Worm (Caenorhabditis elegans): ENCODE measurements around the gene ceph-41.
A peak's percentile ranks its signal among the peaks of the same experiment; 100 is the strongest.

Gene ceph-41

DNA sequence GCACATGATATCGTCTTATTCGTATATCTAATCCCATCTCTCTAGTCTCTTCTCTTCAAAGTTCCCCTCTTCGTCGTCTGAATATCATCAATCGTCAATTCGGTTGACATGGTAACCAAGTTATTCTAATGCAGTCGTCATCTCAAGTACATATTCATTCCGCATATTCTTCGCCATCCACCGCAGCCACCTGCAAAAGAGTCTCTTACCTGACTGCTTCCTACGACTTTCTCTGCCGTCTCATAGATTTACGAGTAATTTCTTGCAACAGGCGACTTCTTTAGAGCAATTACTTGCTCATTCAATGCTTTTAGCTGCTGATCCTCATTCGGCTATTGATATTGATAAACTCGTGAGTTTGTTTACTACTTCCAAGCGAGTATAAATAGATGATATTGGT, 428 bp downstream of the ceph-41 start:
- no peak for TF ChIP-seq unc-120 (tag; optimal IDR thresholded peaks at IDR 0.05; ENCODE audit: poor library complexity, severe bottlenecking)
- no peak for TF ChIP-seq ceh-83 (GFP tag; optimal IDR thresholded peaks at IDR 0.05)
- TF ChIP-seq sptf-1 (tag; optimal IDR thresholded peaks at IDR 0.05), result no peak
- no peak for TF ChIP-seq blmp-1 (tag; optimal IDR thresholded peaks at IDR 0.05)
- no peak for TF ChIP-seq ces-1 (GFP tag; optimal IDR thresholded peaks at IDR 0.05)
- no peak for TF ChIP-seq ham-2 (GFP tag; optimal IDR thresholded peaks at IDR 0.05)
- no peak for TF ChIP-seq unc-39 (tag; optimal IDR thresholded peaks at IDR 0.05)

DNA sequence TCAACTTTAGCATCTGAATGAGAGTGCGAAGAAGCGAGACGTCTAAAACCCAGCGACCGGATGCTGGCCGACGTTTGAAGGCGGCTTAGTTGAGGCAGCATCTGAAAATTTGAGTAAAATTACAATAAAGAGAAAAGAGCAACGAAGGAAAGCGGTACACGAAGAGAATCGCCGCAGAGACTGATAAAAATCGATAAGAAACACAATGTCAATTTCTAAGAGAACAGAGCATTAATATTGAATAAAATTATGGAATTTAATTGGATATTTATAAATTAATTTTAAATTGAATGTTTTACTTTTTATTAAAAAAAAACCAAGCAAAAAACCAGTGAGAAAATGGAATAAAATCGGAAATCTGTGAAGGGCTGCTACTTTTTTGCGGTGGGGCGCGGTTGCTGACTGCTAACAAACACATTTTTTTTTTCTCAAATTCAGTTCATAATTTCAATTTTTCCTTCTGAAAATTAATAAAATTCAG, 3.2 kb downstream of the ceph-41 start, which contains the start of the genes ndub-11 and moc-3:
ndub-11 (minus strand) TSS at position 101 of the 481 bp plus-strand sequence.
moc-3 (plus strand) TSS at position 431 of the 481 bp plus-strand sequence.
- no peak for TF ChIP-seq ceh-43 (GFP tag; optimal IDR thresholded peaks at IDR 0.05)
- TF ChIP-seq bed-3 (GFP tag; optimal IDR thresholded peaks at IDR 0.05), result no peak
- TF ChIP-seq mab-5 (tag; optimal IDR thresholded peaks at IDR 0.05), result no peak
- TF ChIP-seq ceh-83 (GFP tag; optimal IDR thresholded peaks at IDR 0.05), result no peak
- TF ChIP-seq nhr-2 (tag; optimal IDR thresholded peaks at IDR 0.05), result no peak
- no peak for TF ChIP-seq unc-62 (GFP tag; optimal IDR thresholded peaks at IDR 0.05)
- no peak for TF ChIP-seq M03D4.4 (tag; optimal IDR thresholded peaks at IDR 0.05)
- TF ChIP-seq ztf-11 (tag; optimal IDR thresholded peaks at IDR 0.05), result no peak
- TF ChIP-seq lin-13 (tag; optimal IDR thresholded peaks at IDR 0.05), result no peak
- TF ChIP-seq nhr-28 (tag; optimal IDR thresholded peaks at IDR 0.05), result no peak

- TF ChIP-seq lin-13 (tag; optimal IDR thresholded peaks at IDR 0.05) (no peak), lsy-2 (tag; optimal IDR thresholded peaks at IDR 0.05) (no peak), ztf-11 (tag; optimal IDR thresholded peaks at IDR 0.05) (no peak), nhr-76 (tag; optimal IDR thresholded peaks at IDR 0.05) (no peak), nhr-12 (tag; optimal IDR thresholded peaks at IDR 0.05) (no peak), tbx-8 (GFP tag; optimal IDR thresholded peaks at IDR 0.05) (no peak), pha-4 (tag; optimal IDR thresholded peaks at IDR 0.05) (peak; percentile 70), flh-1 (GFP tag; optimal IDR thresholded peaks at IDR 0.05) (no peak)
Measured at ce11 chrIV:8133536-8133935, 6.5 kb downstream of the ceph-41 start, which contains the start of gene sph-1. sph-1 (minus strand) TSS chrIV:8133558.

DNA sequence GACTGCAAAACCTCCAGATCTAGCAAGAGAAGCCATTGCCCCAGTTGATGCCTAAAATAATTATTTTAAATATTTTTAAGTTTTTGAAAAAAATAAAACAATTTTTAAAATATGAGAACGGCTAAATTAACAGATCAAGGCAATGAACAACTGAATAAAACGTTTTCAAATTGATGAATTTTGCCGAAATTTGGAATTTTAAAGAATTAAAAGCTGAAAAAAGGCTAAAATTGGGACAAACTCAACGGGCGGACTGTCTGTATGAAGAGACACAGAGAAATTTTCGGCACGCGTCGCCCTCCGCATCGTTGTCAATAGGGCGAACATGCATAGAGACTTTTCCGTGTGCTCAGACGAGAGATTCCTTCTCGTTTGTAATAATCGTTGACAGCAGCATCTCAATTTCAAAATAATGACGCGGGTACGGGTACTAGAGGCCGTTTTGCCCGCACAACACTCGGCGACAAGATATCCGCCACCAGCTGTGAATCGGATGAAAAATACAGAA, 9.1 kb downstream of the ceph-41 start, which contains the start of the genes isp-1 and islo-1:
isp-1 (minus strand) TSS at position 51 of the 508 bp plus-strand sequence.
islo-1 (plus strand) TSS at position 385 of the 508 bp plus-strand sequence.
- peak; percentile 77 for TF ChIP-seq mep-1 (tag; optimal IDR thresholded peaks at IDR 0.05)
- peak; percentile 18 for TF ChIP-seq lin-13 (tag; optimal IDR thresholded peaks at IDR 0.05)
- TF ChIP-seq zip-8 (tag; optimal IDR thresholded peaks at IDR 0.05), result no peak
- TF ChIP-seq ceh-39 (tag; optimal IDR thresholded peaks at IDR 0.05), result peak; percentile 37
- TF ChIP-seq ces-1 (GFP tag; optimal IDR thresholded peaks at IDR 0.05), result peak; percentile 11
- peak; percentile 38 for TF ChIP-seq unc-62 (GFP tag; optimal IDR thresholded peaks at IDR 0.05)
- no peak for TF ChIP-seq ceh-43 (GFP tag; optimal IDR thresholded peaks at IDR 0.05)
- TF ChIP-seq nhr-2 (tag; optimal IDR thresholded peaks at IDR 0.05), result no peak
- peak; percentile 47 for TF ChIP-seq hlh-1 (tag; optimal IDR thresholded peaks at IDR 0.05)
- peak; percentile 73 for TF ChIP-seq pha-4 (tag; optimal IDR thresholded peaks at IDR 0.05)
- peak; percentile 28 for TF ChIP-seq cnd-1 (tag; optimal IDR thresholded peaks at IDR 0.05)
- peak; percentile 42 for TF ChIP-seq lsy-2 (tag; optimal IDR thresholded peaks at IDR 0.05)
- TF ChIP-seq unc-120 (tag; optimal IDR thresholded peaks at IDR 0.05; ENCODE audit: poor library complexity, severe bottlenecking), result peak; percentile 42
- no peak for TF ChIP-seq ceh-83 (GFP tag; optimal IDR thresholded peaks at IDR 0.05)

ce11 chrIV:8136548-8136947, 9.5 kb downstream of the ceph-41 start:
- no peak for TF ChIP-seq nhr-2 (tag; optimal IDR thresholded peaks at IDR 0.05)
- TF ChIP-seq unc-39 (tag; optimal IDR thresholded peaks at IDR 0.05), result no peak
- TF ChIP-seq ceh-83 (GFP tag; optimal IDR thresholded peaks at IDR 0.05), result no peak
- TF ChIP-seq sem-2 (GFP tag; optimal IDR thresholded peaks at IDR 0.05), result no peak
- TF ChIP-seq cnd-1 (tag; optimal IDR thresholded peaks at IDR 0.05), result no peak
- no peak for TF ChIP-seq ham-2 (GFP tag; optimal IDR thresholded peaks at IDR 0.05)
- no peak for TF ChIP-seq blmp-1 (tag; optimal IDR thresholded peaks at IDR 0.05)
- TF ChIP-seq ces-1 (GFP tag; optimal IDR thresholded peaks at IDR 0.05), result no peak
- TF ChIP-seq zip-8 (tag; optimal IDR thresholded peaks at IDR 0.05), result no peak
- TF ChIP-seq unc-120 (tag; optimal IDR thresholded peaks at IDR 0.05; ENCODE audit: poor library complexity, severe bottlenecking), result no peak
- no peak for TF ChIP-seq M03D4.4 (tag; optimal IDR thresholded peaks at IDR 0.05)
- no peak for TF ChIP-seq lin-32 (GFP tag; optimal IDR thresholded peaks at IDR 0.05)
- TF ChIP-seq snpc-4 (tag; optimal IDR thresholded peaks at IDR 0.05), result no peak
- TF ChIP-seq nhr-237 (tag; optimal IDR thresholded peaks at IDR 0.05), result no peak
- no peak for TF ChIP-seq tbx-8 (GFP tag; optimal IDR thresholded peaks at IDR 0.05)
- no peak for TF ChIP-seq nhr-12 (tag; optimal IDR thresholded peaks at IDR 0.05)
- TF ChIP-seq pha-4 (tag; optimal IDR thresholded peaks at IDR 0.05), result no peak
- no peak for TF ChIP-seq hlh-1 (tag; optimal IDR thresholded peaks at IDR 0.05)

Measured in whole organism, mixed stage, embryonic.